Worm (Caenorhabditis elegans) whole organism, L1 larva: Measurements from ENCODE around the gene Y45F10D.7.

Experiments
- ama-1 ChIP-seq: fragments of 150-350 bp; optimal IDR thresholded peaks from 2 replicates; lab custom pipeline; 2014
- hlh-17 ChIP-seq: fragments of 200-800 bp; sonication (Bioruptor generic); optimal IDR thresholded peaks from 2 replicates; lab custom pipeline; 2018; ENCODE audit warnings: missing genetic modification characterization, mild to moderate bottlenecking, missing compliant biosample characterization, moderate library complexity, borderline replicate concordance
- pqm-1 ChIP-seq: sonication (generic microtip); optimal IDR thresholded peaks from 3 replicates; lab custom pipeline; 2017; ENCODE audit warnings: missing biosample characterization, missing genetic modification characterization
- rnt-1 ChIP-seq: sonication (generic microtip); optimal IDR thresholded peaks from 2 replicates; lab custom pipeline; 2016; ENCODE audit warnings: mild to moderate bottlenecking, missing genetic modification characterization, moderate library complexity, missing compliant biosample characterization
- snpc-4 ChIP-seq: fragments of 150-350 bp; optimal IDR thresholded peaks from 2 replicates; lab custom pipeline; 2014; ENCODE audit warnings: missing biosample characterization, missing genetic modification characterization
- sox-4 ChIP-seq: sonication (generic microtip); optimal IDR thresholded peaks from 2 replicates; lab custom pipeline; 2016; ENCODE audit warnings: missing genetic modification characterization, missing compliant biosample characterization

ce11 chrIV:13755619-13756018, 33.1 kb upstream of the Y45F10D.7 start:
- no peak for TF ChIP-seq rnt-1
- no peak for TF ChIP-seq snpc-4
- TF ChIP-seq hlh-17 (GFP tag; lab: Kevin White, UChicago): no peak
- no peak for TF ChIP-seq ama-1 (lab: Kevin White, UChicago)
- TF ChIP-seq sox-4: no peak
- no peak for TF ChIP-seq pqm-1 (tag; lab: Kevin White, UChicago)
